Fruit fly (Drosophila melanogaster) whole organism, embryonic: ENCODE data around the gene CG32633.

ENCODE experiments used
- Antp ChIP-seq: fragments of 200-800 bp; sonication (Bioruptor generic); optimal IDR thresholded peaks from 3 replicates; lab custom pipeline; 2016; ENCODE audit warnings: missing biosample characterization, missing genetic modification characterization
- Asciz ChIP-seq: fragments of 200-800 bp; sonication (Bioruptor generic); optimal IDR thresholded peaks from 2 replicates; lab custom pipeline; 2017; ENCODE audit warnings: missing biosample characterization, mild to moderate bottlenecking, missing genetic modification characterization, missing genetic modification reagents
- BEAF-32 ChIP-seq: fragments of 200-800 bp; sonication (Bioruptor generic); optimal IDR thresholded peaks from 3 replicates; lab custom pipeline; 2017; ENCODE audit warnings: missing biosample characterization, missing genetic modification characterization, mild to moderate bottlenecking, moderate library complexity, missing genetic modification reagents
- CG1024 ChIP-seq: fragments of 200-800 bp; sonication (Bioruptor generic); IDR thresholded peaks from 2 replicates; pipeline ENCODE4 v1.3.6; 2022; ENCODE audit warnings: missing biosample characterization, missing genetic modification characterization
- CG10366 ChIP-seq: fragments of 200-800 bp; sonication (Bioruptor generic); IDR thresholded peaks from 2 replicates; pipeline ENCODE4 v1.3.6; 2022; ENCODE audit warnings: missing biosample characterization, missing genetic modification characterization
- CG10979 ChIP-seq: fragments of 200-800 bp; sonication (Bioruptor generic); optimal IDR thresholded peaks from 2 replicates; lab custom pipeline; 2018; ENCODE audit warnings: missing biosample characterization, mild to moderate bottlenecking, missing genetic modification characterization, moderate library complexity
- CG11504 ChIP-seq: fragments of 200-800 bp; sonication (Bioruptor generic); optimal IDR thresholded peaks from 3 replicates; lab custom pipeline; 2019; ENCODE audit warnings: missing biosample characterization, mild to moderate bottlenecking, missing genetic modification characterization, moderate library complexity
- CG12236 ChIP-seq: fragments of 200-800 bp; sonication (Bioruptor generic); optimal IDR thresholded peaks from 2 replicates; lab custom pipeline; 2016; ENCODE audit warnings: missing biosample characterization, missing genetic modification characterization
- CG14050 ChIP-seq: fragments of 200-800 bp; sonication (Bioruptor generic); IDR thresholded peaks from 3 replicates; pipeline ENCODE4 v1.3.6; 2022; ENCODE audit warnings: missing biosample characterization, missing genetic modification characterization
- CG15601 ChIP-seq: fragments of 200-800 bp; sonication (Bioruptor generic); optimal IDR thresholded peaks from 3 replicates; lab custom pipeline; 2019; ENCODE audit warnings: missing biosample characterization, mild to moderate bottlenecking, missing genetic modification characterization, moderate library complexity
- CG15696 ChIP-seq: fragments of 200-800 bp; sonication (Bioruptor generic); optimal IDR thresholded peaks from 2 replicates; lab custom pipeline; 2019; ENCODE audit warnings: missing biosample characterization, mild to moderate bottlenecking, missing genetic modification characterization, moderate library complexity
- CG1602 ChIP-seq: fragments of 200-800 bp; sonication (Bioruptor generic); optimal IDR thresholded peaks from 3 replicates; lab custom pipeline; 2016; ENCODE audit warnings: missing biosample characterization, missing genetic modification characterization
- CG16815 ChIP-seq: fragments of 200-800 bp; sonication (Bioruptor generic); optimal IDR thresholded peaks from 3 replicates; lab custom pipeline; 2017; ENCODE audit warnings: missing biosample characterization, mild to moderate bottlenecking, missing genetic modification characterization
- CG2129 ChIP-seq: fragments of 200-800 bp; sonication (Bioruptor generic); IDR thresholded peaks from 2 replicates; pipeline ENCODE4 v1.3.6; 2022; ENCODE audit warnings: missing biosample characterization, missing genetic modification characterization; ENCODE audit not compliant: partially characterized antibody
- CG30403 ChIP-seq: fragments of 200-800 bp; sonication (Bioruptor generic); optimal IDR thresholded peaks from 3 replicates; lab custom pipeline; 2016; ENCODE audit warnings: missing biosample characterization, missing genetic modification characterization
- CG31224 ChIP-seq: fragments of 200-800 bp; sonication (Bioruptor generic); IDR thresholded peaks from 2 replicates; pipeline ENCODE4 v1.3.6; 2022; ENCODE audit warnings: missing biosample characterization, missing genetic modification characterization
- CG4282 ChIP-seq: fragments of 200-800 bp; sonication (Bioruptor generic); optimal IDR thresholded peaks from 2 replicates; lab custom pipeline; 2016; ENCODE audit warnings: missing biosample characterization, missing genetic modification characterization
- CG7271 ChIP-seq: fragments of 200-800 bp; sonication (Bioruptor generic); optimal IDR thresholded peaks from 2 replicates; lab custom pipeline; 2018; ENCODE audit warnings: missing biosample characterization, mild to moderate bottlenecking, missing genetic modification characterization, moderate library complexity
- CG8281 ChIP-seq: fragments of 200-800 bp; sonication (Bioruptor generic); optimal IDR thresholded peaks from 2 replicates; lab custom pipeline; 2018; ENCODE audit warnings: missing biosample characterization, mild to moderate bottlenecking, missing genetic modification characterization, moderate library complexity
- CG8765 ChIP-seq: fragments of 200-800 bp; sonication (Bioruptor generic); IDR thresholded peaks from 2 replicates; pipeline ENCODE4 v1.3.6; 2022; ENCODE audit warnings: missing biosample characterization, missing genetic modification characterization
- Dip2 ChIP-seq: fragments of 200-800 bp; sonication (Bioruptor generic); IDR thresholded peaks from 2 replicates; pipeline ENCODE4 v1.3.6; 2022; ENCODE audit warnings: missing biosample characterization, missing genetic modification characterization
- Doc3 ChIP-seq: fragments of 200-800 bp; sonication (Bioruptor generic); IDR thresholded peaks from 3 replicates; pipeline ENCODE4 v1.3.6; 2022; ENCODE audit warnings: missing biosample characterization, missing genetic modification characterization; ENCODE audit not compliant: partially characterized antibody
- Hr78 ChIP-seq, 2 experiments: fragments of 200-800 bp in 1 of 2; fragments of >200 bp in 1 of 2; sonication (Bioruptor generic) in 1 of 2; optimal IDR thresholded peaks; 2 replicates each; lab custom pipeline; 2017 to 2019; ENCODE audit warnings: missing biosample characterization in 2 of 2, missing genetic modification characterization in 2 of 2, mild to moderate bottlenecking in 1 of 2, moderate library complexity in 1 of 2
- Kr ChIP-seq: fragments of 200-800 bp; sonication (Bioruptor generic); optimal IDR thresholded peaks from 2 replicates; lab custom pipeline; 2017; ENCODE audit warnings: missing biosample characterization, mild to moderate bottlenecking, missing genetic modification characterization
- Mes4 ChIP-seq: fragments of 200-800 bp; sonication (Bioruptor generic); optimal IDR thresholded peaks from 2 replicates; lab custom pipeline; 2016; ENCODE audit warnings: missing biosample characterization, missing genetic modification characterization
- Myb ChIP-seq: fragments of 200-800 bp; sonication (Bioruptor generic); optimal IDR thresholded peaks from 2 replicates; lab custom pipeline; 2016; ENCODE audit warnings: missing biosample characterization, missing genetic modification characterization
- Sox102F ChIP-seq: fragments of 200-800 bp; sonication (Bioruptor generic); optimal IDR thresholded peaks from 2 replicates; lab custom pipeline; 2018; ENCODE audit warnings: missing biosample characterization, mild to moderate bottlenecking, missing genetic modification characterization, moderate library complexity
- TFAM ChIP-seq: fragments of 200-800 bp; sonication (Bioruptor generic); optimal IDR thresholded peaks from 2 replicates; lab custom pipeline; 2017; ENCODE audit warnings: missing biosample characterization, missing genetic modification characterization, inconsistent platforms
- Xbp1 ChIP-seq: fragments of 200-800 bp; sonication (Bioruptor generic); optimal IDR thresholded peaks from 3 replicates; lab custom pipeline; 2016; ENCODE audit warnings: missing biosample characterization, mild to moderate bottlenecking, missing genetic modification characterization
- ab ChIP-seq: fragments of 200-800 bp; sonication (Bioruptor generic); optimal IDR thresholded peaks from 2 replicates; lab custom pipeline; 2016; ENCODE audit warnings: missing biosample characterization, missing genetic modification characterization
- az2 ChIP-seq: fragments of 200-800 bp; sonication (Bioruptor generic); optimal IDR thresholded peaks from 3 replicates; lab custom pipeline; 2016; ENCODE audit warnings: missing biosample characterization, missing genetic modification characterization
- bbx ChIP-seq: fragments of 200-800 bp; sonication (Bioruptor generic); IDR thresholded peaks from 2 replicates; pipeline ENCODE4 v1.3.6; 2022; ENCODE audit warnings: missing biosample characterization, missing genetic modification characterization; ENCODE audit not compliant: partially characterized antibody
- btn ChIP-seq: fragments of 200-800 bp; sonication (Bioruptor generic); optimal IDR thresholded peaks from 2 replicates; lab custom pipeline; 2016; ENCODE audit warnings: missing biosample characterization, missing genetic modification characterization
- cas ChIP-seq: fragments of 200-800 bp; sonication (Bioruptor generic); IDR thresholded peaks from 2 replicates; pipeline ENCODE4 v1.3.6; 2022; ENCODE audit warnings: missing biosample characterization, missing genetic modification characterization
- chinmo ChIP-seq: fragments of 200-800 bp; sonication (Bioruptor generic); IDR thresholded peaks from 4 replicates; pipeline ENCODE4 v1.3.6; 2022; ENCODE audit warnings: missing biosample characterization, missing genetic modification characterization; ENCODE audit not compliant: partially characterized antibody
- disco-r ChIP-seq: fragments of 200-800 bp; sonication (Bioruptor generic); optimal IDR thresholded peaks from 2 replicates; lab custom pipeline; 2016; ENCODE audit warnings: missing biosample characterization, missing genetic modification characterization
- dmrt11E ChIP-seq: fragments of 200-800 bp; sonication (Bioruptor generic); optimal IDR thresholded peaks from 3 replicates; lab custom pipeline; 2018; ENCODE audit warnings: missing biosample characterization, mild to moderate bottlenecking, missing genetic modification characterization, moderate library complexity
- dysf ChIP-seq: fragments of 200-800 bp; sonication (Bioruptor generic); IDR thresholded peaks from 3 replicates; pipeline ENCODE4 v1.3.6; 2022; ENCODE audit warnings: missing biosample characterization, missing genetic modification characterization
- eve ChIP-seq, 2 experiments: fragments of >200 bp; optimal IDR thresholded peaks; 2 replicates each; lab custom pipeline; 2017; ENCODE audit warnings: missing biosample characterization in 2 of 2, missing genetic modification characterization in 2 of 2
- gem ChIP-seq: fragments of 200-800 bp; sonication (Bioruptor generic); optimal IDR thresholded peaks from 2 replicates; lab custom pipeline; 2019; ENCODE audit warnings: missing biosample characterization, mild to moderate bottlenecking, missing genetic modification characterization, moderate library complexity
- gro ChIP-seq: fragments of 200-800 bp; sonication (Bioruptor generic); optimal IDR thresholded peaks from 2 replicates; lab custom pipeline; 2016; ENCODE audit warnings: missing biosample characterization, missing genetic modification characterization
- gt ChIP-seq: fragments of 200-800 bp; sonication (Bioruptor generic); IDR thresholded peaks from 2 replicates; pipeline ENCODE4 v1.3.6; 2022; ENCODE audit warnings: missing biosample characterization, missing genetic modification characterization
- luna ChIP-seq: fragments of 200-800 bp; sonication (Bioruptor generic); optimal IDR thresholded peaks from 2 replicates; lab custom pipeline; 2016; ENCODE audit warnings: missing biosample characterization, missing genetic modification characterization
- sd ChIP-seq: fragments of 200-800 bp; sonication (Bioruptor generic); optimal IDR thresholded peaks from 3 replicates; lab custom pipeline; 2018; ENCODE audit warnings: missing biosample characterization, mild to moderate bottlenecking, missing genetic modification characterization, moderate library complexity
- sens ChIP-seq: fragments of 200-800 bp; sonication (Bioruptor generic); peaks from one replicate; lab custom pipeline; 2016; ENCODE audit warnings: missing biosample characterization, missing genetic modification characterization
- so ChIP-seq: fragments of 200-800 bp; sonication (Bioruptor generic); IDR thresholded peaks from 3 replicates; pipeline ENCODE4 v1.3.6; 2022; ENCODE audit warnings: missing biosample characterization, missing genetic modification characterization
- sqz ChIP-seq: fragments of 200-800 bp; sonication (Bioruptor generic); optimal IDR thresholded peaks from 3 replicates; lab custom pipeline; 2018; ENCODE audit warnings: missing biosample characterization, mild to moderate bottlenecking, missing genetic modification characterization
- tio ChIP-seq: fragments of 200-800 bp; sonication (Bioruptor generic); optimal IDR thresholded peaks from 2 replicates; lab custom pipeline; 2017; ENCODE audit warnings: missing biosample characterization, missing genetic modification characterization, inconsistent platforms
- toy ChIP-seq: fragments of 200-800 bp; sonication (Bioruptor generic); IDR thresholded peaks from 2 replicates; pipeline ENCODE4 v1.3.6; 2022; ENCODE audit warnings: missing biosample characterization, missing genetic modification characterization
- unc-4 ChIP-seq: fragments of 200-800 bp; sonication (Bioruptor generic); IDR thresholded peaks from 2 replicates; pipeline ENCODE4 v1.3.6; 2022; ENCODE audit warnings: missing biosample characterization, missing genetic modification characterization; ENCODE audit not compliant: partially characterized antibody
- unpg ChIP-seq: fragments of 200-800 bp; sonication (Bioruptor generic); optimal IDR thresholded peaks from 3 replicates; lab custom pipeline; 2018; ENCODE audit warnings: missing biosample characterization, mild to moderate bottlenecking, missing genetic modification characterization, moderate library complexity

Gene CG32633

dm6 chrX:13568127-13568526 is 6.7 kb downstream of the CG32633 start (continued):
- TF ChIP-seq gem (tag; lab: Kevin White, UChicago) (peak; percentile 46), Asciz (no peak), Kr (GFP tag; lab: Kevin White, UChicago) (no peak), CG14050 (GFP tag; lab: Robert Waterston, UW) (peak; percentile 17; the same call in 1 of the 3 replicates), sqz (GFP tag; lab: Kevin White, UChicago) (no peak), gro (GFP tag; lab: Kevin White, UChicago) (no peak), toy (no peak), Xbp1 (peak; percentile 0), Mes4 (GFP tag; lab: Kevin White, UChicago) (no peak), cas (GFP tag; lab: Robert Waterston, UW) (no peak), chinmo (GFP tag; lab: Robert Waterston, UW) (no peak), sens (GFP tag; lab: Kevin White, UChicago) (peak; percentile 70), ab (GFP tag; lab: Kevin White, UChicago) (no peak), dysf (GFP tag; lab: Robert Waterston, UW) (peak; percentile 57; the same call in 2 of the 3 replicates), CG4282 (GFP tag; lab: Kevin White, UChicago) (no peak), dmrt11E (no peak), gt (GFP tag; lab: Robert Waterston, UW) (no peak), Antp (GFP tag; lab: Kevin White, UChicago) (no peak), sd (tag; lab: Kevin White, UChicago) (no peak), eve (GFP tag; optimal IDR thresholded peaks at IDR 0.05; lab: Kevin White, UChicago) (peak in 1 of 2 experiments; percentile 30), TFAM (GFP tag; lab: Kevin White, UChicago) (no peak), CG15601 (tag; lab: Kevin White, UChicago) (no peak), CG1024 (GFP tag; lab: Robert Waterston, UW) (no peak), CG2129 (GFP tag; lab: Robert Waterston, UW) (no peak), CG10979 (tag; lab: Kevin White, UChicago) (peak; percentile 19), bbx (GFP tag; lab: Robert Waterston, UW) (no peak), CG11504 (peak; percentile 59), az2 (GFP tag; lab: Kevin White, UChicago) (peak; percentile 14), Sox102F (peak; percentile 37), luna (GFP tag; lab: Kevin White, UChicago) (no peak), CG1602 (GFP tag; lab: Kevin White, UChicago) (no peak), CG31224 (GFP tag; lab: Robert Waterston, UW) (no peak), CG15696 (no peak), unpg (GFP tag; lab: Kevin White, UChicago) (peak; percentile 25), Myb (GFP tag; lab: Kevin White, UChicago) (no peak), CG8765 (no peak), CG16815 (GFP tag; lab: Kevin White, UChicago) (no peak), CG10366 (GFP tag; lab: Robert Waterston, UW) (peak; percentile 21; the same call in 1 of the 2 replicates), CG12236 (no peak), BEAF-32 (GFP tag; lab: Kevin White, UChicago) (no peak), tio (GFP tag; lab: Kevin White, UChicago) (no peak), unc-4 (GFP tag; lab: Robert Waterston, UW) (no peak), so (no peak), CG30403 (GFP tag; lab: Kevin White, UChicago) (peak; percentile 25), Doc3 (GFP tag; lab: Robert Waterston, UW) (no peak), Hr78 (GFP tag; optimal IDR thresholded peaks at IDR 0.05; lab: Kevin White, UChicago) (no peak), CG8281 (tag; lab: Kevin White, UChicago) (no peak), CG7271 (tag; lab: Kevin White, UChicago) (no peak), btn (no peak), Dip2 (GFP tag; lab: Robert Waterston, UW) (no peak), disco-r (no peak)
